Worm (Caenorhabditis elegans) whole organism, midembryonic: ENCODE data around the gene tim-1.

Source experiments
- flt-1 ChIP-seq: fragments of 200-800 bp; sonication (Bioruptor generic); IDR thresholded peaks from 2 replicates; pipeline ENCODE4 v1.3.6; 2022; ENCODE audit warnings: missing genetic modification characterization, missing compliant biosample characterization
- med-1 ChIP-seq: sonication (generic microtip); optimal IDR thresholded peaks from 2 replicates; lab custom pipeline; 2017; ENCODE audit warnings: missing genetic modification characterization, mild to moderate bottlenecking, missing compliant biosample characterization, antibody characterized with exemption, missing genetic modification reagents; ENCODE audit not compliant: insufficient read depth
- ref-1 ChIP-seq: fragments of 200-800 bp; sonication (Bioruptor generic); conservative IDR thresholded peaks from 2 replicates; pipeline ENCODE4 v1.3.6; 2022; ENCODE audit warnings: missing genetic modification reagents, missing genetic modification characterization, missing compliant biosample characterization

- TF ChIP-seq flt-1 (GFP tag; lab: Robert Waterston, UW) (no peak), ref-1 (no peak), med-1 (GFP tag; lab: Kevin White, UChicago) (no peak)
These were observed 24.7 kb downstream of the tim-1 start, which contains the start of gene gmn-1 for ce11 chrIII:12225234-12225633.
